Worm (Caenorhabditis elegans): ENCODE measurements around the gene T19C3.6.

DNA sequence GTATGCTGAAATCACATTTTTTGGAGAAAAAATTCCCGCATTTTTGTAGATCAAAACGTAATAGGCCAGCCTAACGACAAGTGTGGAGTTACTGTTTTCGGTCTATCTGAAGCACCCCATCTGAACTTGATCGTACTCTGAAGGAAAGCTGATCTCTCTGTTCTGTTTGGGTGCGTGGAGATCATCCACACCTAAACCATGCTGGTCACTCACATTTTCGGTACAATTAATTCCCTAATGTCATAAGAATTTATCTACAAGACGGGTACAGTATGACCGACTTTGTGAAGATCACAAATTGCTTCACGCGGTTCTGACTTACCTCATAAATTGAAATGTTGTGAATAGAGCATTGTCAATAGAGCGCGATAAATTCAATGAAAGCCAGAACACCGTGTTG is 18.6 kb upstream of the T19C3.6 start:
- TF ChIP-seq nhr-12 (tag; optimal IDR thresholded peaks at IDR 0.05): no peak
- TF ChIP-seq lsy-2 (tag; optimal IDR thresholded peaks at IDR 0.05): no peak
- TF ChIP-seq ztf-11 (tag; optimal IDR thresholded peaks at IDR 0.05): no peak
- TF ChIP-seq unc-39 (tag; optimal IDR thresholded peaks at IDR 0.05): no peak
- TF ChIP-seq snpc-4 (tag; optimal IDR thresholded peaks at IDR 0.05): no peak
- TF ChIP-seq lin-32 (GFP tag; optimal IDR thresholded peaks at IDR 0.05): no peak
- no peak for TF ChIP-seq blmp-1 (tag; optimal IDR thresholded peaks at IDR 0.05)
- no peak for TF ChIP-seq nhr-237 (tag; optimal IDR thresholded peaks at IDR 0.05)

All from whole organism, mixed stage, embryonic.